Fruit fly (Drosophila melanogaster): ENCODE results near the gene CG42740.
A peak's percentile ranks its signal among the peaks of the same experiment; 100 is the strongest.

CG42740 gene

DNA sequence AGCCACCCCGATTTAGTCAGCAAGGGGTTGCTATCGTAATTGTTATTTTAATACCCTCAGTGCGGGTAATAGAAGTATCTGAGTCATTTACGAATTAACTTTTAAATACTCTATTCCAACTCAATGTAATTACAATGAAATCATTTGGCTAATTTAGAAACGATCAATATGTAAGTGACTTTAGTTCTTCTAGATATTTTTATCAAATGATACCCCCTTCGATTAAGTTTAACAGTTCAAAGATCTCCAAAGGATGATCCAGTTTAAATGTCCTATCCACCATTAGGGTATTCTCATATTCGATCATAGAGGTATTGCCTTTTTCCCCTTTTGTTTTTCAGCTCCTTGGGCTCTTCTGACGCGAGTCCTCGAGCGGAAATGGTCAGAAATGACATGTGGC, 28.9 kb downstream of the CG42740 start:
- peak; percentile 31 for TF ChIP-seq Eip78C (GFP tag)
- no peak for TF ChIP-seq pdm3 (GFP tag; optimal IDR thresholded peaks at IDR 0.05)
- no peak for TF ChIP-seq esn (GFP tag; optimal IDR thresholded peaks at IDR 0.05)
- no peak for TF ChIP-seq spab (GFP tag; optimal IDR thresholded peaks at IDR 0.05)

DNA sequence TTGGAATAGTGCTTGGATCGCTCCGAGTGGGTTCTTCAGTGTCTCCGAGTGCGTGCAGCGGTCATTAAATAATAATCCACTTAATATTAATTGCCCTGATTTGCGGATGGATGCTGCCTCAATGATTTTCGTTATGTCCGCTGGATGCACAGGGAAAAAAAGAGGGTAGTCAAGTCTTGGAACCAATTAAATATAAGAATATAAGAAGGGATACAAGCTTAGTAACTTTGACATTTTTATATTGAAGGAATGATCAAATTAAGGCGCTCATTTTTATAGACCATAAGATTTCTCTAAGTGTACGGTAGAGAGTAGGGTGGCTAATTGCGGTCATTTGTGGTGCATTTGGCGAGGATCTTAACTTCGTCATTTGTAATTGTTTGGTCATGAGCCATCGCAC, 30.8 kb downstream of the CG42740 start:
- TF ChIP-seq eg (GFP tag; IDR thresholded peaks at IDR 0.05) (peak; percentile 31; the same call in 1 of the 3 replicates), cyc (GFP tag; optimal IDR thresholded peaks at IDR 0.05) (peak; percentile 19), CG11294 (GFP tag; IDR thresholded peaks at IDR 0.05) (no peak), dsx (GFP tag; optimal IDR thresholded peaks at IDR 0.05; ENCODE audit: poor library complexity, severe bottlenecking) (no peak), Ets96B (tag; optimal IDR thresholded peaks at IDR 0.05) (no peak), CG1621 (tag; optimal IDR thresholded peaks at IDR 0.05) (no peak), CG10669 (GFP tag; optimal IDR thresholded peaks at IDR 0.05) (no peak), Smox (GFP tag; optimal IDR thresholded peaks at IDR 0.05) (peak; percentile 3), CG3032 (tag; optimal IDR thresholded peaks at IDR 0.05) (no peak), fd85E (GFP tag; optimal IDR thresholded peaks at IDR 0.05) (no peak), CG32006 (GFP tag; optimal IDR thresholded peaks at IDR 0.05) (no peak), ss (GFP tag; optimal IDR thresholded peaks at IDR 0.05) (no peak), fkh (GFP tag; optimal IDR thresholded peaks at IDR 0.05) (no peak), OdsH (GFP tag; optimal IDR thresholded peaks at IDR 0.05) (peak; percentile 6), CG34406 (GFP tag; optimal IDR thresholded peaks at IDR 0.05) (peak; percentile 12), Met (GFP tag; optimal IDR thresholded peaks at IDR 0.05) (peak; percentile 46), Eip93F (GFP tag; optimal IDR thresholded peaks at IDR 0.05) (no peak), topi (GFP tag; optimal IDR thresholded peaks at IDR 0.05) (peak; percentile 38), Hr39 (GFP tag; optimal IDR thresholded peaks at IDR 0.05) (peak; percentile 36), Eip75B (GFP tag; optimal IDR thresholded peaks at IDR 0.05) (peak; percentile 2), Eip78C (GFP tag) (peak; percentile 66), dac (GFP tag; optimal IDR thresholded peaks at IDR 0.05) (no peak), CG4318 (GFP tag; optimal IDR thresholded peaks at IDR 0.05) (no peak), Hr38 (GFP tag; optimal IDR thresholded peaks at IDR 0.05) (no peak), CG7368 (GFP tag; optimal IDR thresholded peaks at IDR 0.05) (no peak), CG8319 (GFP tag; optimal IDR thresholded peaks at IDR 0.05) (no peak), CG6163 (GFP tag; IDR thresholded peaks at IDR 0.05) (no peak), Lpt (GFP tag; optimal IDR thresholded peaks at IDR 0.05) (no peak), acj6 (GFP tag; optimal IDR thresholded peaks at IDR 0.05) (peak; percentile 19), CG10631 (GFP tag; optimal IDR thresholded peaks at IDR 0.05) (no peak), CG3919 (GFP tag; optimal IDR thresholded peaks at IDR 0.05) (no peak), esn (GFP tag; optimal IDR thresholded peaks at IDR 0.05) (peak; percentile 30), CG8632 (GFP tag; optimal IDR thresholded peaks at IDR 0.05) (no peak), pdm3 (GFP tag; optimal IDR thresholded peaks at IDR 0.05) (peak; percentile 33), achi (GFP tag; optimal IDR thresholded peaks at IDR 0.05) (peak; percentile 23), CG31627 (GFP tag; optimal IDR thresholded peaks at IDR 0.05) (peak; percentile 32), svp (GFP tag) (peak; percentile 75), CG6276 (GFP tag; optimal IDR thresholded peaks at IDR 0.05) (no peak), vri (GFP tag; optimal IDR thresholded peaks at IDR 0.05) (no peak), CG16779 (tag; optimal IDR thresholded peaks at IDR 0.05) (no peak), lz (GFP tag; optimal IDR thresholded peaks at IDR 0.05) (peak; percentile 22), Sox102F (GFP tag; optimal IDR thresholded peaks at IDR 0.05) (peak; percentile 32)

All from whole organism, prepupa.